Worm (Caenorhabditis elegans) whole organism, late embryonic: ENCODE data around the gene W02C12.2.
A peak's percentile ranks its signal among the peaks of the same experiment; 100 is the strongest.

Experiments used
- C38D4.7 ChIP-seq: fragments of 200-800 bp; sonication (Bioruptor generic); optimal IDR thresholded peaks from 2 replicates; lab custom pipeline; 2018; ENCODE audit warnings: mild to moderate bottlenecking, missing genetic modification characterization, moderate library complexity, missing compliant biosample characterization
- F13H6.1 ChIP-seq: sonication (generic microtip); optimal IDR thresholded peaks from 2 replicates; lab custom pipeline; 2016; ENCODE audit warnings: missing genetic modification characterization, missing compliant biosample characterization
- K02D7.2 ChIP-seq: sonication (generic microtip); optimal IDR thresholded peaks from 2 replicates; lab custom pipeline; 2017; ENCODE audit warnings: mild to moderate bottlenecking, missing genetic modification characterization, missing compliant biosample characterization
- Y22D7AL.16 ChIP-seq: sonication (generic microtip); optimal IDR thresholded peaks from 2 replicates; lab custom pipeline; 2016; ENCODE audit warnings: missing genetic modification characterization, missing compliant biosample characterization
- ama-1 ChIP-seq: fragments of 150-350 bp; optimal IDR thresholded peaks from 2 replicates; lab custom pipeline; 2014
- ceh-14 ChIP-seq: sonication (generic microtip); optimal IDR thresholded peaks from 2 replicates; lab custom pipeline; 2016; ENCODE audit warnings: missing genotype, missing genetic modification characterization, missing compliant biosample characterization
- ceh-2 ChIP-seq: sonication (generic microtip); optimal IDR thresholded peaks from 2 replicates; lab custom pipeline; 2016; ENCODE audit warnings: missing genotype, missing genetic modification characterization, missing compliant biosample characterization
- ceh-30 ChIP-seq: fragments of 150-350 bp; optimal IDR thresholded peaks from 2 replicates; lab custom pipeline; 2014; ENCODE audit warnings: missing biosample characterization, missing genetic modification characterization
- ceh-31 ChIP-seq: sonication (generic microtip); optimal IDR thresholded peaks from 2 replicates; lab custom pipeline; 2016; ENCODE audit warnings: missing genetic modification characterization, missing compliant biosample characterization
- ceh-34 ChIP-seq: sonication (generic microtip); optimal IDR thresholded peaks from 2 replicates; lab custom pipeline; 2016; ENCODE audit warnings: mild to moderate bottlenecking, missing genetic modification characterization, missing compliant biosample characterization
- ceh-45 ChIP-seq: fragments of 200-800 bp; sonication (Bioruptor generic); IDR thresholded peaks from 2 replicates; pipeline ENCODE4 v1.3.6; 2022; ENCODE audit warnings: missing genetic modification reagents, missing genetic modification characterization, missing compliant biosample characterization
- ceh-48 ChIP-seq: sonication (generic microtip); optimal IDR thresholded peaks from 2 replicates; lab custom pipeline; 2016; ENCODE audit warnings: missing genetic modification characterization, inconsistent platforms, missing compliant biosample characterization
- ceh-6 ChIP-seq: fragments of 200-800 bp; sonication (Bioruptor generic); optimal IDR thresholded peaks from 2 replicates; lab custom pipeline; 2018; ENCODE audit warnings: mild to moderate bottlenecking, missing genetic modification characterization, missing compliant biosample characterization
- ceh-9 ChIP-seq: sonication (generic microtip); optimal IDR thresholded peaks from 2 replicates; lab custom pipeline; 2016; ENCODE audit warnings: mild to moderate bottlenecking, missing genetic modification characterization, inconsistent platforms, missing compliant biosample characterization
- che-1 ChIP-seq: sonication (generic microtip); optimal IDR thresholded peaks from 2 replicates; lab custom pipeline; 2016; ENCODE audit warnings: mild to moderate bottlenecking, missing genetic modification characterization, missing compliant biosample characterization
- dmd-4 ChIP-seq: sonication (generic microtip); optimal IDR thresholded peaks from 2 replicates; lab custom pipeline; 2016; ENCODE audit warnings: borderline replicate concordance, missing genetic modification characterization, missing compliant biosample characterization
- elt-2 ChIP-seq: sonication (generic microtip); optimal IDR thresholded peaks from 2 replicates; lab custom pipeline; 2016; ENCODE audit warnings: missing genetic modification reagents, missing genetic modification characterization, missing compliant biosample characterization
- elt-4 ChIP-seq: sonication (generic microtip); optimal IDR thresholded peaks from 2 replicates; lab custom pipeline; 2016; ENCODE audit warnings: missing genetic modification characterization, missing compliant biosample characterization
- ets-4 ChIP-seq: sonication (generic microtip); optimal IDR thresholded peaks from 2 replicates; lab custom pipeline; 2016; ENCODE audit warnings: missing genetic modification characterization, missing compliant biosample characterization
- eyg-1 ChIP-seq: sonication (generic microtip); optimal IDR thresholded peaks from 2 replicates; lab custom pipeline; 2016; ENCODE audit warnings: missing genotype, missing genetic modification characterization, missing compliant biosample characterization
- fax-1 ChIP-seq: sonication (generic microtip); optimal IDR thresholded peaks from 2 replicates; lab custom pipeline; 2016; ENCODE audit warnings: missing genotype, missing genetic modification characterization, missing compliant biosample characterization
- fkh-10 ChIP-seq: fragments of 150-350 bp; optimal IDR thresholded peaks from 2 replicates; lab custom pipeline; 2014; ENCODE audit warnings: missing biosample characterization, missing genetic modification reagents, missing genetic modification characterization
- gmeb-2 ChIP-seq: sonication (generic microtip); optimal IDR thresholded peaks from 2 replicates; lab custom pipeline; 2016; ENCODE audit warnings: missing genetic modification characterization, inconsistent platforms, missing compliant biosample characterization
- hlh-13 ChIP-seq: fragments of 200-800 bp; sonication (Bioruptor generic); optimal IDR thresholded peaks from 2 replicates; lab custom pipeline; 2018; ENCODE audit warnings: mild to moderate bottlenecking, missing genetic modification characterization, missing compliant biosample characterization
- hlh-30 ChIP-seq: sonication (generic microtip); optimal IDR thresholded peaks from 2 replicates; lab custom pipeline; 2017; ENCODE audit warnings: antibody characterized with exemption, missing genetic modification characterization, missing compliant biosample characterization; ENCODE audit not compliant: insufficient read depth
- hlh-6 ChIP-seq: sonication (generic microtip); optimal IDR thresholded peaks from 2 replicates; lab custom pipeline; 2016; ENCODE audit warnings: missing genotype, missing genetic modification characterization, missing compliant biosample characterization
- hlh-8 ChIP-seq: sonication (generic microtip); optimal IDR thresholded peaks from 2 replicates; lab custom pipeline; 2016; ENCODE audit warnings: missing genotype, missing genetic modification characterization, missing compliant biosample characterization
- lim-6 ChIP-seq: sonication (generic microtip); optimal IDR thresholded peaks from 2 replicates; lab custom pipeline; 2016; ENCODE audit warnings: missing genetic modification characterization, missing compliant biosample characterization
- lin-11 ChIP-seq: fragments of 200-800 bp; sonication (Bioruptor generic); optimal IDR thresholded peaks from 2 replicates; lab custom pipeline; 2018; ENCODE audit warnings: mild to moderate bottlenecking, missing genetic modification characterization, missing compliant biosample characterization
- madf-2 ChIP-seq: sonication (generic microtip); optimal IDR thresholded peaks from 2 replicates; lab custom pipeline; 2017; ENCODE audit warnings: missing genetic modification characterization, missing compliant biosample characterization
- mec-3 ChIP-seq: sonication (generic microtip); optimal IDR thresholded peaks from 2 replicates; lab custom pipeline; 2016; ENCODE audit warnings: borderline replicate concordance, missing genetic modification characterization, missing compliant biosample characterization
- nhr-11 ChIP-seq: fragments of 150-350 bp; optimal IDR thresholded peaks from 2 replicates; lab custom pipeline; 2014; ENCODE audit warnings: missing biosample characterization, missing genetic modification characterization
- nhr-232 ChIP-seq: sonication (generic microtip); optimal IDR thresholded peaks from 2 replicates; lab custom pipeline; 2016; ENCODE audit warnings: missing genetic modification characterization, missing compliant biosample characterization
- npax-4 ChIP-seq: sonication (generic microtip); optimal IDR thresholded peaks from 2 replicates; lab custom pipeline; 2016; ENCODE audit warnings: missing genetic modification characterization, missing compliant biosample characterization
- odd-2 ChIP-seq: sonication (generic microtip); optimal IDR thresholded peaks from 2 replicates; lab custom pipeline; 2017; ENCODE audit warnings: antibody characterized with exemption, mild to moderate bottlenecking, missing genetic modification characterization, missing compliant biosample characterization
- pag-3 ChIP-seq: sonication (generic microtip); optimal IDR thresholded peaks from 2 replicates; lab custom pipeline; 2016; ENCODE audit warnings: missing compliant biosample characterization, missing genetic modification characterization, borderline replicate concordance
- pat-9 ChIP-seq: fragments of 200-800 bp; sonication (Bioruptor generic); optimal IDR thresholded peaks from 2 replicates; lab custom pipeline; 2018; ENCODE audit warnings: mild to moderate bottlenecking, missing genetic modification characterization, moderate library complexity, missing compliant biosample characterization
- pax-1 ChIP-seq: fragments of 150-350 bp; optimal IDR thresholded peaks from 2 replicates; lab custom pipeline; 2014; ENCODE audit warnings: missing biosample characterization, missing genetic modification characterization
- pha-2 ChIP-seq: sonication (generic microtip); optimal IDR thresholded peaks from 2 replicates; lab custom pipeline; 2017; ENCODE audit warnings: mild to moderate bottlenecking, missing genetic modification characterization, missing compliant biosample characterization
- pha-4 ChIP-seq: fragments of 150-350 bp; optimal IDR thresholded peaks from 2 replicates; lab custom pipeline; 2018; ENCODE audit warnings: missing biosample characterization, missing genetic modification reagents, missing genetic modification characterization
- pqm-1 ChIP-seq: sonication (generic microtip); optimal IDR thresholded peaks from 2 replicates; lab custom pipeline; 2016; ENCODE audit warnings: missing genetic modification characterization, missing compliant biosample characterization
- pros-1 ChIP-seq: fragments of 150-350 bp; optimal IDR thresholded peaks from 2 replicates; lab custom pipeline; 2014; ENCODE audit warnings: missing biosample characterization, missing genetic modification reagents, missing genetic modification characterization
- sdc-2 ChIP-seq: sonication (generic microtip); optimal IDR thresholded peaks from 2 replicates; lab custom pipeline; 2016; ENCODE audit warnings: missing genotype, missing genetic modification characterization, missing compliant biosample characterization
- sox-2 ChIP-seq: fragments of 200-800 bp; sonication (Bioruptor generic); IDR thresholded peaks from 2 replicates; pipeline ENCODE4 v1.3.6; 2022; ENCODE audit warnings: missing genetic modification reagents, missing genetic modification characterization, missing compliant biosample characterization
- sox-4 ChIP-seq: sonication (generic microtip); optimal IDR thresholded peaks from 2 replicates; lab custom pipeline; 2017; ENCODE audit warnings: mild to moderate bottlenecking, missing genetic modification characterization, inconsistent platforms, missing compliant biosample characterization
- syd-9 ChIP-seq: sonication (generic microtip); optimal IDR thresholded peaks from 2 replicates; lab custom pipeline; 2016; ENCODE audit warnings: mild to moderate bottlenecking, missing genetic modification characterization, moderate library complexity, missing compliant biosample characterization
- tbx-2 ChIP-seq: sonication (generic microtip); optimal IDR thresholded peaks from 2 replicates; lab custom pipeline; 2016; ENCODE audit warnings: missing genetic modification characterization, missing compliant biosample characterization
- tbx-7 ChIP-seq: sonication (generic microtip); optimal IDR thresholded peaks from 2 replicates; lab custom pipeline; 2016; ENCODE audit warnings: missing genotype, missing genetic modification characterization, missing compliant biosample characterization
- unc-3 ChIP-seq, 2 experiments: fragments of 200-800 bp in 1 of 2; sonication (Bioruptor generic) in 1 of 2; sonication (generic microtip) in 1 of 2; conservative IDR thresholded peaks in 1 of 2; optimal IDR thresholded peaks in 1 of 2; 2 replicates each; pipeline versions ENCODE4 v1.3.6 to Lab custom; 2016 to 2022; ENCODE audit warnings: missing compliant biosample characterization in 2 of 2, missing genetic modification characterization in 2 of 2, missing genetic modification reagents in 1 of 2
- unc-42 ChIP-seq: sonication (generic microtip); optimal IDR thresholded peaks from 2 replicates; lab custom pipeline; 2016; ENCODE audit warnings: missing genotype, missing genetic modification characterization, missing compliant biosample characterization
- unc-55 ChIP-seq: sonication (generic microtip); optimal IDR thresholded peaks from 2 replicates; lab custom pipeline; 2017; ENCODE audit warnings: missing biosample characterization, missing genetic modification reagents, missing genetic modification characterization
- zip-5 ChIP-seq: sonication (generic microtip); optimal IDR thresholded peaks from 2 replicates; lab custom pipeline; 2016; ENCODE audit warnings: missing genetic modification characterization, missing compliant biosample characterization
- ztf-16 ChIP-seq: sonication (generic microtip); optimal IDR thresholded peaks from 2 replicates; lab custom pipeline; 2017; ENCODE audit warnings: missing genetic modification characterization, missing compliant biosample characterization

W02C12.2 gene

ce11 chrIV:4049398-4049998 lies 41.7 kb upstream of the W02C12.2 start, which contains the start of gene pcn-1:
pcn-1 (minus strand) TSS chrIV:4049448.
- peak; percentile 34 for TF ChIP-seq unc-55 (GFP tag; lab: Kevin White, UChicago)
- TF ChIP-seq ceh-34 (tag; lab: Kevin White, UChicago), result peak; percentile 53
- no peak for TF ChIP-seq dmd-4 (tag; lab: Kevin White, UChicago)
- TF ChIP-seq pha-2, result peak; percentile 53
- TF ChIP-seq sox-4 (tag; lab: Kevin White, UChicago), result no peak
- no peak for TF ChIP-seq pha-4 (tag; lab: Kevin White, UChicago)
- TF ChIP-seq elt-2 (tag; lab: Kevin White, UChicago), result peak; percentile 58
- no peak for TF ChIP-seq hlh-30 (tag; lab: Kevin White, UChicago)
- TF ChIP-seq pros-1 (tag; lab: Kevin White, UChicago), result peak; percentile 40
- TF ChIP-seq pag-3, result no peak
- no peak for TF ChIP-seq lim-6
- TF ChIP-seq tbx-2 (tag; lab: Kevin White, UChicago), result peak; percentile 62
- TF ChIP-seq nhr-232 (tag; lab: Kevin White, UChicago), result no peak
- no peak for TF ChIP-seq pqm-1
- no peak for TF ChIP-seq K02D7.2
- TF ChIP-seq hlh-13 (GFP tag; lab: Kevin White, UChicago), result no peak
- no peak for TF ChIP-seq ama-1 (lab: Kevin White, UChicago)
- TF ChIP-seq madf-2 (tag; lab: Kevin White, UChicago), result peak; percentile 71
- TF ChIP-seq eyg-1 (tag; lab: Kevin White, UChicago), result no peak
- no peak for TF ChIP-seq sdc-2 (tag; lab: Kevin White, UChicago)
- TF ChIP-seq ceh-30 (tag; lab: Kevin White, UChicago), result peak; percentile 75
- no peak for TF ChIP-seq sox-2 (GFP tag; lab: Robert Waterston, UW)
- no peak for TF ChIP-seq gmeb-2 (tag; lab: Kevin White, UChicago)
- TF ChIP-seq che-1 (tag; lab: Kevin White, UChicago), result peak; percentile 12
- no peak for TF ChIP-seq ceh-48 (tag; lab: Kevin White, UChicago)
- no peak for TF ChIP-seq ceh-6
- no peak for TF ChIP-seq ceh-45 (GFP tag; lab: Robert Waterston, UW)
- no peak for TF ChIP-seq fax-1
- TF ChIP-seq ceh-31 (tag; lab: Kevin White, UChicago), result peak; percentile 69
- TF ChIP-seq F13H6.1 (tag; lab: Kevin White, UChicago), result no peak
- no peak for TF ChIP-seq ztf-16 (tag; lab: Kevin White, UChicago)
- TF ChIP-seq zip-5 (tag; lab: Kevin White, UChicago), result no peak
- TF ChIP-seq ceh-9, result no peak
- no peak for TF ChIP-seq tbx-7 (tag; lab: Kevin White, UChicago)
- no peak for TF ChIP-seq ets-4
- TF ChIP-seq pax-1 (tag; lab: Kevin White, UChicago), result no peak
- no peak for TF ChIP-seq ceh-2 (tag; lab: Kevin White, UChicago)
- TF ChIP-seq ceh-14 (tag; lab: Kevin White, UChicago), result peak; percentile 50
- TF ChIP-seq npax-4 (tag; lab: Kevin White, UChicago), result no peak
- TF ChIP-seq pat-9 (tag; lab: Kevin White, UChicago), result no peak
- TF ChIP-seq mec-3, result no peak
- TF ChIP-seq Y22D7AL.16, result no peak
- TF ChIP-seq syd-9 (tag; lab: Kevin White, UChicago), result no peak
- no peak for TF ChIP-seq odd-2 (tag; lab: Kevin White, UChicago)
- no peak for TF ChIP-seq hlh-6 (tag; lab: Kevin White, UChicago)
- TF ChIP-seq unc-3 (GFP tag; conservative IDR thresholded peaks at IDR 0.05; lab: Robert Waterston, UW), result no peak
- TF ChIP-seq unc-3 (tag; optimal IDR thresholded peaks at IDR 0.05; lab: Kevin White, UChicago), result no peak
- TF ChIP-seq elt-4 (tag; lab: Kevin White, UChicago), result no peak
- no peak for TF ChIP-seq nhr-11 (tag; lab: Kevin White, UChicago)
- TF ChIP-seq lin-11 (tag; lab: Kevin White, UChicago), result no peak
- TF ChIP-seq C38D4.7 (GFP tag; lab: Kevin White, UChicago), result no peak
- peak; percentile 65 for TF ChIP-seq unc-42 (tag; lab: Kevin White, UChicago)
- no peak for TF ChIP-seq hlh-8
- TF ChIP-seq fkh-10 (GFP tag; lab: Kevin White, UChicago), result no peak
